Fruit fly (Drosophila melanogaster) whole organism, wandering third instar larva: ENCODE measurements around the gene Fam92.

ENCODE experiments used
- Dfd ChIP-seq: fragments of >200 bp; optimal IDR thresholded peaks from 2 replicates; lab custom pipeline; 2017; ENCODE audit warnings: missing biosample characterization, missing genetic modification characterization
- Jra ChIP-seq: sonication (Bioruptor generic); optimal IDR thresholded peaks from 2 replicates; lab custom pipeline; 2016; ENCODE audit warnings: missing biosample characterization, missing genetic modification characterization
- Mio ChIP-seq: sonication (Bioruptor generic); optimal IDR thresholded peaks from 2 replicates; lab custom pipeline; 2016; ENCODE audit warnings: missing biosample characterization, missing genetic modification characterization
- pan ChIP-seq: fragments of >200 bp; optimal IDR thresholded peaks from 2 replicates; lab custom pipeline; 2017
- sage ChIP-seq: fragments of 200-800 bp; sonication (Bioruptor generic); optimal IDR thresholded peaks from 2 replicates; lab custom pipeline; 2016; ENCODE audit warnings: missing biosample characterization, mild to moderate bottlenecking, missing genetic modification characterization
- usp ChIP-seq: fragments of >200 bp; optimal IDR thresholded peaks from 2 replicates; lab custom pipeline; 2017; ENCODE audit warnings: missing biosample characterization, missing genetic modification characterization

- TF ChIP-seq usp: no peak
- no peak for TF ChIP-seq Jra
- no peak for TF ChIP-seq sage
- TF ChIP-seq Dfd (GFP tag; lab: Kevin White, UChicago): no peak
- no peak for TF ChIP-seq pan (lab: Kevin White, UChicago)
- TF ChIP-seq Mio (GFP tag; lab: Kevin White, UChicago): no peak
These were observed 33.0 kb downstream of the Fam92 start for dm6 chr2L:12457715-12458114.
